Worm (Caenorhabditis elegans): ENCODE results near the gene eif-2Bdelta.

Gene eif-2Bdelta

ce11 chrV:9483738-9484256, 29.8 kb upstream of the eif-2Bdelta start, which contains the start of gene K06A4.2:
Gene K06A4.2 (plus strand): TSS chrV:9484206.
- no peak for TF ChIP-seq lin-11 (tag; optimal IDR thresholded peaks at IDR 0.05)
- TF ChIP-seq ceh-82 (tag; optimal IDR thresholded peaks at IDR 0.05): no peak
- no peak for TF ChIP-seq ztf-4 (tag; optimal IDR thresholded peaks at IDR 0.05)
- no peak for TF ChIP-seq F13H6.1 (tag; optimal IDR thresholded peaks at IDR 0.05)
- no peak for TF ChIP-seq mdl-1 (tag; optimal IDR thresholded peaks at IDR 0.05)
- TF ChIP-seq dmd-4 (tag; optimal IDR thresholded peaks at IDR 0.05): no peak
- TF ChIP-seq lsy-2 (tag; optimal IDR thresholded peaks at IDR 0.05): no peak
- TF ChIP-seq snpc-4 (tag; optimal IDR thresholded peaks at IDR 0.05): no peak
- no peak for TF ChIP-seq nhr-23 (tag; optimal IDR thresholded peaks at IDR 0.05)
- TF ChIP-seq alr-1 (tag; optimal IDR thresholded peaks at IDR 0.05): no peak
- no peak for TF ChIP-seq sma-9 (GFP tag; optimal IDR thresholded peaks at IDR 0.05)
- no peak for TF ChIP-seq sma-9 (tag; optimal IDR thresholded peaks at IDR 0.05)
- TF ChIP-seq ama-1 (optimal IDR thresholded peaks at IDR 0.05): no peak

- TF ChIP-seq ama-1 (optimal IDR thresholded peaks at IDR 0.05) (no peak), C34F6.9 (tag; optimal IDR thresholded peaks at IDR 0.05) (no peak), ceh-16 (tag; optimal IDR thresholded peaks at IDR 0.05) (no peak), ztf-1 (GFP tag; conservative IDR thresholded peaks at IDR 0.05) (no peak), nhr-129 (tag; optimal IDR thresholded peaks at IDR 0.05) (no peak), egl-27 (tag; optimal IDR thresholded peaks at IDR 0.05) (no peak), blmp-1 (tag; optimal IDR thresholded peaks at IDR 0.05; ENCODE audit: insufficient read depth) (no peak), sem-4 (tag; optimal IDR thresholded peaks at IDR 0.05) (no peak)
Observed at ce11 chrV:9485508-9485907, 28.1 kb upstream of the eif-2Bdelta start.

- TF ChIP-seq elt-3 (tag; optimal IDR thresholded peaks at IDR 0.05): no peak
- TF ChIP-seq fos-1 (tag; optimal IDR thresholded peaks at IDR 0.05): peak; percentile 28
Observed at ce11 chrV:9489411-9489810, 24.2 kb upstream of the eif-2Bdelta start, which contains the start of gene K06A4.10. Gene K06A4.10 (minus strand): TSS chrV:9489800.

- TF ChIP-seq crh-2 (tag; optimal IDR thresholded peaks at IDR 0.05) (peak; percentile 45), fos-1 (tag; optimal IDR thresholded peaks at IDR 0.05) (peak; percentile 35), egl-27 (tag; optimal IDR thresholded peaks at IDR 0.05) (no peak), ztf-11 (tag; optimal IDR thresholded peaks at IDR 0.05) (no peak), C34F6.9 (tag; optimal IDR thresholded peaks at IDR 0.05) (no peak), skn-1 (tag; optimal IDR thresholded peaks at IDR 0.05) (no peak), sma-9 (GFP tag; optimal IDR thresholded peaks at IDR 0.05) (peak; percentile 46), sma-9 (tag; optimal IDR thresholded peaks at IDR 0.05) (no peak), nhr-11 (tag; optimal IDR thresholded peaks at IDR 0.05) (no peak), alr-1 (tag; optimal IDR thresholded peaks at IDR 0.05) (no peak), ztf-4 (tag; optimal IDR thresholded peaks at IDR 0.05) (no peak), nhr-10 (tag; optimal IDR thresholded peaks at IDR 0.05) (no peak)
Observed at ce11 chrV:9491440-9492160, 22.0 kb upstream of the eif-2Bdelta start, which contains the start of gene K06A4.7. Gene K06A4.7 (minus strand): TSS chrV:9491490.

- no peak for TF ChIP-seq nhr-10 (tag; optimal IDR thresholded peaks at IDR 0.05)
- TF ChIP-seq fos-1 (tag; optimal IDR thresholded peaks at IDR 0.05): peak; percentile 27
- TF ChIP-seq unc-55 (GFP tag; optimal IDR thresholded peaks at IDR 0.05): no peak
- no peak for TF ChIP-seq ceh-82 (tag; optimal IDR thresholded peaks at IDR 0.05)
- peak; percentile 44 for TF ChIP-seq sma-9 (GFP tag; optimal IDR thresholded peaks at IDR 0.05)
- no peak for TF ChIP-seq sma-9 (tag; optimal IDR thresholded peaks at IDR 0.05)
Observed at ce11 chrV:9492460-9492859, 21.2 kb upstream of the eif-2Bdelta start.

ce11 chrV:9496742-9497141, 16.9 kb upstream of the eif-2Bdelta start, which contains the start of gene gsnl-1:
Gene gsnl-1 (plus strand): TSS chrV:9497042.
- TF ChIP-seq ztf-4 (tag; optimal IDR thresholded peaks at IDR 0.05): no peak
- no peak for TF ChIP-seq zag-1 (tag; optimal IDR thresholded peaks at IDR 0.05)
- no peak for TF ChIP-seq sma-9 (GFP tag; optimal IDR thresholded peaks at IDR 0.05)
- TF ChIP-seq sma-9 (tag; optimal IDR thresholded peaks at IDR 0.05): no peak
- TF ChIP-seq unc-55 (GFP tag; optimal IDR thresholded peaks at IDR 0.05): no peak
- TF ChIP-seq C34F6.9 (tag; optimal IDR thresholded peaks at IDR 0.05): no peak
- no peak for TF ChIP-seq nhr-21 (tag; optimal IDR thresholded peaks at IDR 0.05)
- TF ChIP-seq mbf-1 (tag; optimal IDR thresholded peaks at IDR 0.05): no peak
- no peak for TF ChIP-seq lin-13 (GFP tag; optimal IDR thresholded peaks at IDR 0.05)
- TF ChIP-seq ceh-16 (tag; optimal IDR thresholded peaks at IDR 0.05): no peak
- TF ChIP-seq elt-1 (tag; optimal IDR thresholded peaks at IDR 0.05): no peak
- TF ChIP-seq aly-2 (tag; optimal IDR thresholded peaks at IDR 0.05): no peak
- TF ChIP-seq skn-1 (tag; optimal IDR thresholded peaks at IDR 0.05): no peak
- TF ChIP-seq ztf-11 (tag; optimal IDR thresholded peaks at IDR 0.05): no peak
- no peak for TF ChIP-seq lin-39 (tag; optimal IDR thresholded peaks at IDR 0.05)
- TF ChIP-seq dmd-4 (tag; optimal IDR thresholded peaks at IDR 0.05): no peak
- TF ChIP-seq nhr-77 (tag; optimal IDR thresholded peaks at IDR 0.05): no peak
- TF ChIP-seq unc-62 (GFP tag; optimal IDR thresholded peaks at IDR 0.05): no peak
- no peak for TF ChIP-seq Y55F3AM.14 (GFP tag; optimal IDR thresholded peaks at IDR 0.05)
- TF ChIP-seq nhr-10 (tag; optimal IDR thresholded peaks at IDR 0.05): no peak
- TF ChIP-seq alr-1 (tag; optimal IDR thresholded peaks at IDR 0.05): no peak
